Worm (Caenorhabditis elegans) whole organism, L2 larva: Measurements from ENCODE around the gene str-69.

Source experiments
- crh-2 ChIP-seq: sonication (generic microtip); optimal IDR thresholded peaks from 2 replicates; lab custom pipeline; 2017; ENCODE audit warnings: missing biosample characterization, missing genetic modification characterization
- nhr-237 ChIP-seq: fragments of 150-350 bp; optimal IDR thresholded peaks from 2 replicates; lab custom pipeline; 2014; ENCODE audit warnings: missing biosample characterization, missing genetic modification characterization
- nhr-77 ChIP-seq: fragments of 150-350 bp; optimal IDR thresholded peaks from 2 replicates; lab custom pipeline; 2014; ENCODE audit warnings: missing biosample characterization, missing genetic modification characterization
- skn-1 ChIP-seq: sonication (generic microtip); optimal IDR thresholded peaks from 2 replicates; lab custom pipeline; 2017; ENCODE audit warnings: missing biosample characterization, missing genetic modification characterization
- snpc-4 ChIP-seq: fragments of 150-350 bp; optimal IDR thresholded peaks from 2 replicates; lab custom pipeline; 2014; ENCODE audit warnings: missing biosample characterization, missing genetic modification characterization
- unc-39 ChIP-seq: fragments of 150-350 bp; optimal IDR thresholded peaks from 2 replicates; lab custom pipeline; 2014; ENCODE audit warnings: missing biosample characterization, missing genetic modification characterization
- unc-62 ChIP-seq: fragments of 150-350 bp; optimal IDR thresholded peaks from 2 replicates; lab custom pipeline; 2014; ENCODE audit warnings: missing biosample characterization, missing genetic modification reagents, missing genetic modification characterization
- ztf-11 ChIP-seq: sonication (generic microtip); optimal IDR thresholded peaks from 2 replicates; lab custom pipeline; 2017; ENCODE audit warnings: missing biosample characterization, missing genetic modification characterization
- ztf-4 ChIP-seq: fragments of 150-350 bp; optimal IDR thresholded peaks from 2 replicates; lab custom pipeline; 2014; ENCODE audit warnings: missing biosample characterization, missing genetic modification characterization

DNA sequence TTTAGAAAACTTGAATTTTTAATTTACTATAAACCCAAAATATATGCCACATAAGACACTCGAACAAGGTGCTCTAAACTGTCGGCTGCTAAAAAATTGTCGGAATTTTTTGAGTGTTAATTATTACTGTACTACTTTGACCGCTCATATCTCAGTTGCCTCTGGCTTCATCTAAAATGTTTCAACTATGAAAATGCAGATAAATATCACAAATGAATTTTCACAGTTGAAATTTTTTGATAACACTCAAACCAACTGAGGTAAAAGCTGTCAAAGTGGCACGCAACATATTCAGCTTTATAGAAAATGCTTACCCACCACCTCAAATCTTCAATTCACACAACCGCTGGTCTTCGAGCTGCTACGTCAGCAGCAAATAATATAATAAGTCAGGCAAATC lies 16.9 kb downstream of the str-69 start, which contains the start of gene acs-21:
- TF ChIP-seq ztf-4 (tag; lab: Kevin White, UChicago) = no peak
- TF ChIP-seq unc-39 (tag; lab: Kevin White, UChicago) = no peak
- TF ChIP-seq skn-1 (tag; lab: Kevin White, UChicago) = no peak
- TF ChIP-seq unc-62 = no peak
- TF ChIP-seq ztf-11 = no peak
- no peak for TF ChIP-seq nhr-237 (tag; lab: Kevin White, UChicago)
- no peak for TF ChIP-seq snpc-4
- TF ChIP-seq crh-2 = no peak
- no peak for TF ChIP-seq nhr-77 (tag; lab: Kevin White, UChicago)
